Worm (Caenorhabditis elegans) whole organism, mixed stage, embryonic: ENCODE measurements around the gene Y53F4B.43.

ENCODE experiments used
- bed-3 ChIP-seq: fragments of 200-800 bp; sonication (Bioruptor generic); optimal IDR thresholded peaks from 3 replicates; lab custom pipeline; 2018; ENCODE audit warnings: mild to moderate bottlenecking, missing genetic modification characterization, moderate library complexity, missing compliant biosample characterization
- blmp-1 ChIP-seq: fragments of 150-350 bp; optimal IDR thresholded peaks from 2 replicates; lab custom pipeline; 2014; ENCODE audit warnings: missing biosample characterization, missing genetic modification characterization
- ceh-39 ChIP-seq: fragments of 150-350 bp; optimal IDR thresholded peaks from 2 replicates; lab custom pipeline; 2014; ENCODE audit warnings: missing biosample characterization, missing genetic modification characterization
- ceh-43 ChIP-seq: fragments of 200-800 bp; sonication (Bioruptor generic); optimal IDR thresholded peaks from 2 replicates; lab custom pipeline; 2018; ENCODE audit warnings: mild to moderate bottlenecking, missing genetic modification characterization, moderate library complexity, missing compliant biosample characterization
- ceh-83 ChIP-seq: fragments of 200-800 bp; sonication (Bioruptor generic); optimal IDR thresholded peaks from 2 replicates; lab custom pipeline; 2018; ENCODE audit warnings: mild to moderate bottlenecking, missing genetic modification characterization, missing compliant biosample characterization
- ham-2 ChIP-seq: fragments of 200-800 bp; sonication (Bioruptor generic); optimal IDR thresholded peaks from 2 replicates; lab custom pipeline; 2018; ENCODE audit warnings: mild to moderate bottlenecking, missing genetic modification characterization, missing compliant biosample characterization
- lin-32 ChIP-seq: fragments of 200-800 bp; sonication (Bioruptor generic); optimal IDR thresholded peaks from 2 replicates; lab custom pipeline; 2018; ENCODE audit warnings: mild to moderate bottlenecking, missing genetic modification characterization, missing compliant biosample characterization
- lsy-2 ChIP-seq: fragments of 150-350 bp; optimal IDR thresholded peaks from 2 replicates; lab custom pipeline; 2014; ENCODE audit warnings: missing biosample characterization, missing genetic modification characterization
- mep-1 ChIP-seq: fragments of 150-350 bp; optimal IDR thresholded peaks from 2 replicates; lab custom pipeline; 2017; ENCODE audit warnings: missing biosample characterization, missing genetic modification reagents, missing genetic modification characterization, inconsistent platforms
- nhr-12 ChIP-seq: fragments of 150-350 bp; optimal IDR thresholded peaks from 2 replicates; lab custom pipeline; 2014; ENCODE audit warnings: missing biosample characterization, missing genetic modification characterization
- nhr-2 ChIP-seq: fragments of 150-350 bp; optimal IDR thresholded peaks from 2 replicates; lab custom pipeline; 2014; ENCODE audit warnings: missing biosample characterization, missing genetic modification characterization
- nhr-237 ChIP-seq: fragments of 150-350 bp; optimal IDR thresholded peaks from 2 replicates; lab custom pipeline; 2014; ENCODE audit warnings: missing biosample characterization, missing genetic modification characterization
- nhr-28 ChIP-seq: fragments of 150-350 bp; optimal IDR thresholded peaks from 2 replicates; lab custom pipeline; 2014; ENCODE audit warnings: missing biosample characterization, missing genetic modification characterization
- nhr-76 ChIP-seq: sonication (generic microtip); optimal IDR thresholded peaks from 2 replicates; lab custom pipeline; 2017; ENCODE audit warnings: missing biosample characterization, missing genetic modification characterization
- sem-2 ChIP-seq: fragments of 200-800 bp; sonication (Bioruptor generic); optimal IDR thresholded peaks from 2 replicates; lab custom pipeline; 2018; ENCODE audit warnings: mild to moderate bottlenecking, missing genetic modification characterization, missing compliant biosample characterization
- unc-120 ChIP-seq: sonication (generic microtip); optimal IDR thresholded peaks from 2 replicates; lab custom pipeline; 2017; ENCODE audit warnings: missing genetic modification characterization, missing compliant biosample characterization; ENCODE audit not compliant: poor library complexity, severe bottlenecking
- zip-8 ChIP-seq: fragments of 150-350 bp; optimal IDR thresholded peaks from 2 replicates; lab custom pipeline; 2014; ENCODE audit warnings: missing biosample characterization, missing genetic modification characterization
- ztf-11 ChIP-seq: fragments of 150-350 bp; optimal IDR thresholded peaks from 2 replicates; lab custom pipeline; 2014; ENCODE audit warnings: missing biosample characterization, missing genetic modification characterization

Gene Y53F4B.43

DNA sequence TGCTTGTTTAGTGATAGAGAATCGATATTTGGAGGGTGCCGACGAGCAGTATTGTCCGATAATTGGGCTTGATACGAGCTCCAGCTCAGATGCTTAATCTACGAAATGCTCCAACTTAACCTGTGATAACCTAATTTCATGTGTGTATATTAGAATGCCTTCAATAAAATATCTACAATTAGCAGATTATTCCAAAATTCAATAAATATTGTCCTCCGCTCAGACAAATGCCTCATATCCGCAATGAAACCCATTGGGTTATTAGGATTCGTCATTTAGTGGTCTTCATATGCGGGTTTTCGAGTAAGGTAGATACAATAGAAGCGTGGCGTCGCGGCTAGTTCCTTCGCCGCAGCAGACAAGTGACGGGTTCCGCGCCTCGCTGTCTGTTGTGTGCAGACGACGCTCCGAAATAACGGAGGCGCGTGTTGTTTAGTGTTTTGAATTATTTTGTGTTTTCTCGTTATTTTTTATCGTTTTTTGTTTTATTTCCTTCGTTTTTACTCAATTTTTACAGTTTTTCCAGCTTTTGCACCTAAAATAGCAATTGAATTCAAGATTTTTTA, 37.4 kb downstream of the Y53F4B.43 start, which contains the start of gene cmtr-1 (continued):
- TF ChIP-seq ceh-83 (no peak), ztf-11 (tag; lab: Kevin White, UChicago) (peak; percentile 39), bed-3 (GFP tag; lab: Kevin White, UChicago) (peak; percentile 16), ceh-43 (peak; percentile 55), sem-2 (GFP tag; lab: Kevin White, UChicago) (peak; percentile 47), lsy-2 (peak; percentile 80), nhr-2 (tag; lab: Kevin White, UChicago) (peak; percentile 3), blmp-1 (no peak), ham-2 (GFP tag; lab: Kevin White, UChicago) (no peak), ceh-39 (tag; lab: Kevin White, UChicago) (peak; percentile 86), lin-32 (GFP tag; lab: Kevin White, UChicago) (peak; percentile 40), nhr-237 (peak; percentile 58), unc-120 (peak; percentile 14)

DNA sequence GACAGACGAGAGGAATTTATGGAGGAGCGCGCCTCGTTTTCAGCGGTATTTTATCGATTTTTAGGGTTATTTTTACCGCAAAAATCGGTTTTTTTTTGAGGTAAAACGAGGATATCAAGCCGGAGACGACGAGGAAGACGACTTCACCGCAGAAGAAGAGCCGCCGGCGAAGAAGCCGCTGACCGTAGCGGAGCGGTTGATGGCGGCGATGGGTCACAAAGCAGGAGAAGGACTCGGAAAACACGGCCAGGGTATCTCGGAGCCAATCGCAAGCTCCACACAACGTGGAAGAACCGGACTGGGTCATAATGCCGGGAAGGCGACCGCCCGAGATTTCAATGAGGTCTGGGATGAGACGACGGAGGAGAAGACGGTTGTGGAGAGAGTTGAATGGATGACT, 38.1 kb downstream of the Y53F4B.43 start:
- TF ChIP-seq nhr-12 (tag; lab: Kevin White, UChicago) (no peak), lin-32 (GFP tag; lab: Kevin White, UChicago) (no peak), nhr-76 (tag; lab: Kevin White, UChicago) (no peak), nhr-2 (tag; lab: Kevin White, UChicago) (no peak), ztf-11 (tag; lab: Kevin White, UChicago) (no peak), ceh-39 (tag; lab: Kevin White, UChicago) (no peak)

DNA sequence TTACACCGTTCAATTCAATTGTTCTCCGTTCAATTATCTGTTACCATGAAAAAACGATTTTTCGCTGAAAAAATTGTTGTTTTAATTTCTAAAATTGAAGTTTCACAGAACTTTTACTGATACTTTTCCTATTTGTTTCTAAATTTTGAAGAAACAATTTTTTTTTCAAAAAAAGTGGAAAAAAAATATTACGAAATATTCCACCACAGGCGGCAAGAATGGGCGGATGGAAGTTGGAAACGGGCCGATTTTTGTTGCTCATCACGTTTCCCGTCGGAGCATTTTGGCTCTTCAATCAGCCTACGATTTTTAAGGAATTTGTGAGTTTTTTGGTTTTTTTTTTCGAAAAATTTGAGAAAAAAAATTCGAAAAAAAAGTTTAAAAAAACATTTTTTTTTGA, 49.5 kb downstream of the Y53F4B.43 start, which contains the start of gene Y53F4B.14:
Y53F4B.14 (plus strand) TSS at position 210 of the 400 bp plus-strand sequence.
- no peak for TF ChIP-seq nhr-12 (tag; lab: Kevin White, UChicago)
- TF ChIP-seq bed-3 (GFP tag; lab: Kevin White, UChicago): no peak
- no peak for TF ChIP-seq mep-1
- no peak for TF ChIP-seq nhr-28 (tag; lab: Kevin White, UChicago)
- TF ChIP-seq zip-8 (tag; lab: Kevin White, UChicago): no peak
- TF ChIP-seq ceh-43: no peak
- TF ChIP-seq, all 35 proteins: peak for 0

DNA sequence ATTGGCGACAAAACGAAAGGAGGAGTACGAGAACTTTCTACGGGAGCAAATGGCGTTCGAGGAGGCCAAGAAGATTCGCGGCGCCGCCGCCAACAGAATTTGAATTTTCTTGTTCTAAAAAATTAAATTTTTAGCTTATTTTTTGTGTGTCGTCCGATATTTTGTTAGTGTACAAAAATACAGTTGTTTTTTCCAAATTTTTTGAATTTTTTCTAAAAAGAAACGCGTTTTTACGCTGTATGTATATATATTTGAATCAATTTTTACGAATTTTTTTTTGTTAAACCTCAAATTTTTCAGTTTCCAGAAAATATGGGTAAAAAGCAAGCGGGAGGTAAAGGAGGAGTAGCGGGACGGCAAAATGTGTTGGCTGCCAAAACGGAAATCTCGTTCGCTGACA, 50.8 kb downstream of the Y53F4B.43 start, which contains the start of gene trip-4:
trip-4 (plus strand) TSS at position 301 of the 400 bp plus-strand sequence.
- TF ChIP-seq lin-32 (GFP tag; lab: Kevin White, UChicago): no peak
